Fruit fly (Drosophila melanogaster): ENCODE data around the gene Lcp65Ac.

DNA sequence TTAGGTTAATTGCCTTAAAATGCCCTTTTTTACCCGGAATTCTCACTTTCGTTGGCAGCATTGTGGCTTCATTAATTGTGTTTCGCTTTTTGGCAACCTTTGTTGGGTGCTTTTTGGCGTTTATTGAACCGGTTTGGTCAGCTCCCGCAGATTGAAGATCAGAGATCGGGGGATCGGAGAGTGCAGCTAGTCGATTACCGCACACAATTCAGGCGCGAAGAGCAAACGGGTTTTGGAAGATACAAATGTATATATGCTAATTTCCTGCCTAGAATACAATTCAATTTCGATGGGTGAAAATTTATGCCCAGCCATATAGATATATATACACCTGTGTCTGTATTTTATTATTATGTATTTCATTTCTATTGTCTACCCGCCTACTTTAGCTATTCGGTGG lies 3.1 kb upstream of the Lcp65Ac start:
- TF ChIP-seq psq (optimal IDR thresholded peaks at IDR 0.05) = no peak
- no peak for TF ChIP-seq ttk (optimal IDR thresholded peaks at IDR 0.05)
- no peak for TF ChIP-seq insv (optimal IDR thresholded peaks at IDR 0.05)
- no peak for TF ChIP-seq h (optimal IDR thresholded peaks at IDR 0.05)

All from Kc167 (cell line).